Worm (Caenorhabditis elegans) whole organism, L2 larva: Measurements from ENCODE around the gene alkb-7.

Experiments used
- F13H6.1 ChIP-seq: sonication (generic microtip); optimal IDR thresholded peaks from 2 replicates; lab custom pipeline; 2016; ENCODE audit warnings: missing genetic modification characterization, missing compliant biosample characterization
- blmp-1 ChIP-seq: sonication (generic microtip); optimal IDR thresholded peaks from 2 replicates; lab custom pipeline; 2017; ENCODE audit warnings: missing genetic modification characterization, mild to moderate bottlenecking, missing compliant biosample characterization, antibody characterized with exemption, moderate library complexity; ENCODE audit not compliant: insufficient read depth
- ceh-82 ChIP-seq: fragments of 150-350 bp; optimal IDR thresholded peaks from 2 replicates; lab custom pipeline; 2014; ENCODE audit warnings: missing biosample characterization, missing genetic modification characterization
- elt-1 ChIP-seq: fragments of 150-350 bp; optimal IDR thresholded peaks from 2 replicates; lab custom pipeline; 2014; ENCODE audit warnings: missing biosample characterization, missing genetic modification characterization
- elt-3 ChIP-seq: sonication (generic microtip); optimal IDR thresholded peaks from 2 replicates; lab custom pipeline; 2017; ENCODE audit warnings: missing biosample characterization, missing genetic modification characterization
- fos-1 ChIP-seq: fragments of 150-350 bp; optimal IDR thresholded peaks from 2 replicates; lab custom pipeline; 2014; ENCODE audit warnings: missing biosample characterization, missing genetic modification characterization
- lin-13 ChIP-seq: fragments of 150-350 bp; optimal IDR thresholded peaks from 2 replicates; lab custom pipeline; 2014; ENCODE audit warnings: missing biosample characterization, missing genetic modification reagents, missing genetic modification characterization
- lin-39 ChIP-seq: fragments of 150-350 bp; optimal IDR thresholded peaks from 2 replicates; lab custom pipeline; 2014; ENCODE audit warnings: missing biosample characterization, missing genetic modification reagents, missing genetic modification characterization
- lsy-2 ChIP-seq, 2 experiments: fragments of 150-350 bp in 1 of 2; sonication (generic microtip) in 1 of 2; optimal IDR thresholded peaks; 2 replicates each; lab custom pipeline; 2014 to 2017; ENCODE audit warnings: missing biosample characterization in 2 of 2, missing genetic modification characterization in 2 of 2
- snpc-4 ChIP-seq: fragments of 150-350 bp; optimal IDR thresholded peaks from 2 replicates; lab custom pipeline; 2014; ENCODE audit warnings: missing biosample characterization, missing genetic modification characterization
- unc-39 ChIP-seq: fragments of 150-350 bp; optimal IDR thresholded peaks from 2 replicates; lab custom pipeline; 2014; ENCODE audit warnings: missing biosample characterization, missing genetic modification characterization
- unc-55 ChIP-seq: fragments of 150-350 bp; sonication (generic microtip); optimal IDR thresholded peaks from 3 replicates; lab custom pipeline; 2014; ENCODE audit warnings: missing biosample characterization, missing genetic modification reagents, missing genetic modification characterization
- ztf-11 ChIP-seq: sonication (generic microtip); optimal IDR thresholded peaks from 2 replicates; lab custom pipeline; 2017; ENCODE audit warnings: missing biosample characterization, missing genetic modification characterization

ce11 chrII:12798814-12799213, 10.9 kb upstream of the alkb-7 start:
- TF ChIP-seq elt-1 (tag; lab: Kevin White, UChicago) (peak; percentile 55), unc-39 (tag; lab: Kevin White, UChicago) (no peak), lin-13 (GFP tag; lab: Kevin White, UChicago) (peak; percentile 3), lin-39 (tag; lab: Kevin White, UChicago) (no peak), ztf-11 (tag; lab: Kevin White, UChicago) (no peak), elt-3 (no peak), blmp-1 (tag; lab: Kevin White, UChicago) (peak; percentile 62), fos-1 (peak; percentile 53), ceh-82 (tag; lab: Kevin White, UChicago) (no peak), lsy-2 (tag; optimal IDR thresholded peaks at IDR 0.05; lab: Kevin White, UChicago) (peak in 1 of 2 experiments; percentile 80), snpc-4 (no peak), unc-55 (GFP tag; lab: Kevin White, UChicago) (no peak), F13H6.1 (tag; lab: Kevin White, UChicago) (peak; percentile 91)
